Worm (Caenorhabditis elegans): ENCODE measurements around the gene T24E12.13.
A peak's percentile ranks its signal among the peaks of the same experiment; 100 is the strongest.

T24E12.13 gene

ce11 chrII:3810550-3810949 is 23.3 kb downstream of the T24E12.13 start:
- TF ChIP-seq rnt-1 (tag; optimal IDR thresholded peaks at IDR 0.05), result peak; percentile 30
- TF ChIP-seq mdl-1 (tag; optimal IDR thresholded peaks at IDR 0.05), result peak in 1 of 2 experiments; percentile 30
- peak; percentile 59 for TF ChIP-seq mep-1 (tag; optimal IDR thresholded peaks at IDR 0.05)
- TF ChIP-seq unc-62 (GFP tag; optimal IDR thresholded peaks at IDR 0.05), result no peak
- no peak for TF ChIP-seq alr-1 (tag; optimal IDR thresholded peaks at IDR 0.05; ENCODE audit: borderline replicate concordance)
- TF ChIP-seq lin-35 (GFP tag; optimal IDR thresholded peaks at IDR 0.05), result peak; percentile 44 to 46
- TF ChIP-seq elt-2 (tag; optimal IDR thresholded peaks at IDR 0.05), result peak; percentile 73
- TF ChIP-seq unc-86 (tag; optimal IDR thresholded peaks at IDR 0.05), result no peak
- TF ChIP-seq ama-1 (optimal IDR thresholded peaks at IDR 0.05), result no peak
- peak; percentile 24 for TF ChIP-seq dsc-1 (tag; optimal IDR thresholded peaks at IDR 0.05)
- TF ChIP-seq nhr-85 (tag), result peak; percentile 47
- peak; percentile 25 for TF ChIP-seq nhr-90 (tag; optimal IDR thresholded peaks at IDR 0.05; ENCODE audit: poor library complexity)
- TF ChIP-seq lin-14 (GFP tag; optimal IDR thresholded peaks at IDR 0.05), result peak; percentile 85
- TF ChIP-seq blmp-1 (tag; optimal IDR thresholded peaks at IDR 0.05), result peak; percentile 20
- TF ChIP-seq fkh-8 (tag; optimal IDR thresholded peaks at IDR 0.05), result peak; percentile 73
- peak; percentile 32; the same call in 1 of the 2 replicates for TF ChIP-seq nhr-19 (GFP tag; conservative IDR thresholded peaks at IDR 0.05)
- no peak for TF ChIP-seq zip-4 (GFP tag; optimal IDR thresholded peaks at IDR 0.05)
- peak; percentile 32 for TF ChIP-seq tbx-2 (tag; optimal IDR thresholded peaks at IDR 0.05)
- no peak for TF ChIP-seq egl-13 (tag; optimal IDR thresholded peaks at IDR 0.05)
- peak; percentile 51 for TF ChIP-seq nhr-47 (tag; optimal IDR thresholded peaks at IDR 0.05)
- no peak for TF ChIP-seq hpl-2 (GFP tag; optimal IDR thresholded peaks at IDR 0.05)
- peak; percentile 62 for TF ChIP-seq nhr-71 (tag; optimal IDR thresholded peaks at IDR 0.05)
- no peak for TF ChIP-seq nhr-12 (tag; optimal IDR thresholded peaks at IDR 0.05)
- TF ChIP-seq swsn-7 (tag; optimal IDR thresholded peaks at IDR 0.05), result peak; percentile 27
- peak; percentile 37 to 60 for TF ChIP-seq lsy-2 (tag; optimal IDR thresholded peaks at IDR 0.05)
- peak; percentile 23 for TF ChIP-seq xbp-1 (tag; optimal IDR thresholded peaks at IDR 0.05)
- no peak for TF ChIP-seq snpc-4 (tag; optimal IDR thresholded peaks at IDR 0.05)
- no peak for TF ChIP-seq C16A3.4 (tag; optimal IDR thresholded peaks at IDR 0.05)
- peak; percentile 1 for TF ChIP-seq F16B12.6 (tag; optimal IDR thresholded peaks at IDR 0.05)
- TF ChIP-seq nhr-20 (tag; optimal IDR thresholded peaks at IDR 0.05), result peak; percentile 53
- TF ChIP-seq nhr-11 (tag; optimal IDR thresholded peaks at IDR 0.05), result peak; percentile 19
- TF ChIP-seq unc-98 (GFP tag; IDR thresholded peaks at IDR 0.05), result no peak
- TF ChIP-seq lir-3 (tag; optimal IDR thresholded peaks at IDR 0.05; ENCODE audit: poor library complexity), result no peak
- TF ChIP-seq dpl-1 (GFP tag; optimal IDR thresholded peaks at IDR 0.05), result peak in 2 of 3 experiments; percentile 17 to 42
- peak; percentile 51 for TF ChIP-seq snu-23 (GFP tag; optimal IDR thresholded peaks at IDR 0.05)
- peak; percentile 40 to 46 for TF ChIP-seq efl-1 (optimal IDR thresholded peaks at IDR 0.05)
- TF ChIP-seq efl-1 (GFP tag; optimal IDR thresholded peaks at IDR 0.05 in 1 of 2), result peak; percentile 28 to 95
- no peak for TF ChIP-seq ztf-4 (tag; optimal IDR thresholded peaks at IDR 0.05)

- TF ChIP-seq aha-1 (tag; optimal IDR thresholded peaks at IDR 0.05) (no peak), efl-1 (optimal IDR thresholded peaks at IDR 0.05) (peak in 1 of 2 experiments; percentile 5), efl-1 (GFP tag; optimal IDR thresholded peaks at IDR 0.05 in 1 of 2) (no peak), nhr-71 (tag; optimal IDR thresholded peaks at IDR 0.05) (no peak), jun-1 (tag; optimal IDR thresholded peaks at IDR 0.05) (no peak), egl-13 (tag; optimal IDR thresholded peaks at IDR 0.05) (no peak)
Measured at ce11 chrII:3811816-3812332, 24.6 kb downstream of the T24E12.13 start, which contains the start of gene lido-15. Gene lido-15 (plus strand): TSS chrII:3812282.

Measured in whole organism, L1 larva.